Worm (Caenorhabditis elegans): ENCODE data around the gene B0302.4.

Gene B0302.4

ce11 chrX:17181220-17181619 lies 4.6 kb upstream of the B0302.4 start:
- TF ChIP-seq sea-1 (GFP tag; conservative IDR thresholded peaks at IDR 0.05) (no peak), tra-4 (tag; optimal IDR thresholded peaks at IDR 0.05) (no peak), ceh-13 (GFP tag; optimal IDR thresholded peaks at IDR 0.05) (no peak), aly-1 (tag; optimal IDR thresholded peaks at IDR 0.05) (no peak), flt-1 (GFP tag; IDR thresholded peaks at IDR 0.05) (peak; percentile 65; the same call in 1 of the 2 replicates), F13C5.2 (tag; optimal IDR thresholded peaks at IDR 0.05) (peak; percentile 77), tbx-37 (GFP tag; conservative IDR thresholded peaks at IDR 0.05) (peak; percentile 47; the same call in 1 of the 2 replicates), B0310.2 (tag; optimal IDR thresholded peaks at IDR 0.05) (no peak), hmbx-1 (tag; optimal IDR thresholded peaks at IDR 0.05) (no peak), ets-7 (tag; optimal IDR thresholded peaks at IDR 0.05) (no peak), scrt-1 (GFP tag; IDR thresholded peaks at IDR 0.05) (no peak), ceh-36 (tag; optimal IDR thresholded peaks at IDR 0.05) (no peak), pes-1 (GFP tag; IDR thresholded peaks at IDR 0.05) (peak; percentile 66; the same call in 1 of the 2 replicates), ama-1 (optimal IDR thresholded peaks at IDR 0.05) (no peak), hmg-4 (GFP tag; optimal IDR thresholded peaks at IDR 0.05) (peak; percentile 6), tbx-11 (GFP tag; IDR thresholded peaks at IDR 0.05) (no peak), hnd-1 (tag; optimal IDR thresholded peaks at IDR 0.05) (no peak)

ce11 chrX:17180135-17180534 lies 3.6 kb upstream of the B0302.4 start:
- TF ChIP-seq F13C5.2 (tag; optimal IDR thresholded peaks at IDR 0.05) (no peak), hmbx-1 (tag; optimal IDR thresholded peaks at IDR 0.05) (no peak), ceh-36 (tag; optimal IDR thresholded peaks at IDR 0.05) (no peak), flt-1 (GFP tag; IDR thresholded peaks at IDR 0.05) (no peak), hmg-4 (GFP tag; optimal IDR thresholded peaks at IDR 0.05) (no peak), hnd-1 (tag; optimal IDR thresholded peaks at IDR 0.05) (no peak), B0310.2 (tag; optimal IDR thresholded peaks at IDR 0.05) (no peak), pes-1 (GFP tag; IDR thresholded peaks at IDR 0.05) (no peak), ets-7 (tag; optimal IDR thresholded peaks at IDR 0.05) (no peak)

DNA sequence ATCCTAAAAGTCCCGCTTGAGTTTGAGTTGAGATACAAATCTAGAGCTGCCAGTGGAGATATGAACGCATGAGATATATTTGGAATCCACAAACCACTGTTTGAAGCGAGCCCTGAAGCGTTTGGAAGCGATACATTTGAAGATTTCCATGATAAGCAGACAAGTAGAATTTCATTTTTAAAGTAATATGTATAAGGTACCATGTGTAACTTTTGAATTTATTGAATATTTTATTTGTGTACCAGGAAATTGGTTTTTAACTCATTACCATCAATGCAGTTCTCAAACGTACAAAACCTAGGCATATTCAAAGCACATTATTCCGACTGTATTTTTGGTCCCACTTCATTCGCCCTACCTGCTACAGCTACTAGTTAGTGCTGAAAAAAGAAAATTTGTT lies 1.7 kb upstream of the B0302.4 start, which contains the start of gene B0302.2:
B0302.2 (plus strand) TSS at position 301 of the 400 bp plus-strand sequence.
- TF ChIP-seq tbx-37 (GFP tag; conservative IDR thresholded peaks at IDR 0.05) (no peak), B0310.2 (tag; optimal IDR thresholded peaks at IDR 0.05) (no peak), scrt-1 (GFP tag; IDR thresholded peaks at IDR 0.05) (no peak), flt-1 (GFP tag; IDR thresholded peaks at IDR 0.05) (no peak), hmg-4 (GFP tag; optimal IDR thresholded peaks at IDR 0.05) (no peak), ets-7 (tag; optimal IDR thresholded peaks at IDR 0.05) (no peak), ceh-13 (GFP tag; optimal IDR thresholded peaks at IDR 0.05) (no peak), tbx-11 (GFP tag; IDR thresholded peaks at IDR 0.05) (no peak), ama-1 (optimal IDR thresholded peaks at IDR 0.05) (no peak), F13C5.2 (tag; optimal IDR thresholded peaks at IDR 0.05) (no peak)

- TF ChIP-seq aly-1 (tag; optimal IDR thresholded peaks at IDR 0.05), result no peak
- TF ChIP-seq tbx-11 (GFP tag; IDR thresholded peaks at IDR 0.05), result no peak
- TF ChIP-seq hnd-1 (tag; optimal IDR thresholded peaks at IDR 0.05), result no peak
- no peak for TF ChIP-seq pes-1 (GFP tag; IDR thresholded peaks at IDR 0.05)
- TF ChIP-seq hmbx-1 (tag; optimal IDR thresholded peaks at IDR 0.05), result no peak
- TF ChIP-seq ceh-13 (GFP tag; optimal IDR thresholded peaks at IDR 0.05), result no peak
- no peak for TF ChIP-seq scrt-1 (GFP tag; IDR thresholded peaks at IDR 0.05)
- TF ChIP-seq ceh-36 (tag; optimal IDR thresholded peaks at IDR 0.05), result no peak
- no peak for TF ChIP-seq ets-7 (tag; optimal IDR thresholded peaks at IDR 0.05)
- TF ChIP-seq F13C5.2 (tag; optimal IDR thresholded peaks at IDR 0.05), result no peak
- no peak for TF ChIP-seq tra-4 (tag; optimal IDR thresholded peaks at IDR 0.05)
- TF ChIP-seq ama-1 (optimal IDR thresholded peaks at IDR 0.05), result no peak
- no peak for TF ChIP-seq sea-1 (GFP tag; conservative IDR thresholded peaks at IDR 0.05)
- no peak for TF ChIP-seq hmg-4 (GFP tag; optimal IDR thresholded peaks at IDR 0.05)
- no peak for TF ChIP-seq flt-1 (GFP tag; IDR thresholded peaks at IDR 0.05)
Observed at ce11 chrX:17170401-17170800, 6.2 kb downstream of the B0302.4 start.

DNA sequence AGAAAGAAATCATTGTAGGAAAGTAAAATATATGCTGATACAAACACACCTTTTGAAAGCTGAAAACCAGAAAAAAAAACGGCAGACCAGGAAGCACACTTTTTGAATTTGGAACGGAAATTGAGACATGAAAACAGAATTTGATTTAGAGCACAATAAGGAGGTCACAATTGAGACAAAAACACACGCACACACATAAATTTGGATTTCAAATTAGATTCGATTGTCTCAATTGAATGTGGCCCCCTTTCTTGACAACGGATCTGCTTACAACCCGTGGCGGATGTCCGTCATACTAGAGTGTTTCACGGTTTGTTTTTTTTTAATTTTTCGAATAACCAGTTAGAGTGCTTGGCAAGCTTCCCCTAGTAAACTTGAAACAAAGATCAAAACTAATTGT lies 8.5 kb downstream of the B0302.4 start:
- no peak for TF ChIP-seq F13C5.2 (tag; optimal IDR thresholded peaks at IDR 0.05)
- no peak for TF ChIP-seq flt-1 (GFP tag; IDR thresholded peaks at IDR 0.05)
- no peak for TF ChIP-seq tra-4 (tag; optimal IDR thresholded peaks at IDR 0.05)
- TF ChIP-seq hnd-1 (tag; optimal IDR thresholded peaks at IDR 0.05), result no peak
- TF ChIP-seq ceh-13 (GFP tag; optimal IDR thresholded peaks at IDR 0.05), result no peak
- no peak for TF ChIP-seq ceh-36 (tag; optimal IDR thresholded peaks at IDR 0.05)
- no peak for TF ChIP-seq sea-1 (GFP tag; conservative IDR thresholded peaks at IDR 0.05)
- no peak for TF ChIP-seq scrt-1 (GFP tag; IDR thresholded peaks at IDR 0.05)
- TF ChIP-seq B0310.2 (tag; optimal IDR thresholded peaks at IDR 0.05), result no peak
- TF ChIP-seq tbx-11 (GFP tag; IDR thresholded peaks at IDR 0.05), result no peak
- no peak for TF ChIP-seq ama-1 (optimal IDR thresholded peaks at IDR 0.05)
- no peak for TF ChIP-seq hmg-4 (GFP tag; optimal IDR thresholded peaks at IDR 0.05)

ce11 chrX:17157868-17158267 lies 18.7 kb downstream of the B0302.4 start, which contains the start of gene npr-21:
npr-21 (minus strand) TSS chrX:17157968.
- TF ChIP-seq ceh-36 (tag; optimal IDR thresholded peaks at IDR 0.05), result no peak
- TF ChIP-seq hmbx-1 (tag; optimal IDR thresholded peaks at IDR 0.05), result no peak
- TF ChIP-seq B0310.2 (tag; optimal IDR thresholded peaks at IDR 0.05), result no peak
- TF ChIP-seq tbx-11 (GFP tag; IDR thresholded peaks at IDR 0.05), result no peak
- no peak for TF ChIP-seq hnd-1 (tag; optimal IDR thresholded peaks at IDR 0.05)
- no peak for TF ChIP-seq ets-7 (tag; optimal IDR thresholded peaks at IDR 0.05)
- no peak for TF ChIP-seq hmg-4 (GFP tag; optimal IDR thresholded peaks at IDR 0.05)
- TF ChIP-seq ama-1 (optimal IDR thresholded peaks at IDR 0.05), result no peak
- TF ChIP-seq tra-4 (tag; optimal IDR thresholded peaks at IDR 0.05), result no peak
- no peak for TF ChIP-seq flt-1 (GFP tag; IDR thresholded peaks at IDR 0.05)
- TF ChIP-seq sea-1 (GFP tag; conservative IDR thresholded peaks at IDR 0.05), result no peak
- TF ChIP-seq tbx-37 (GFP tag; conservative IDR thresholded peaks at IDR 0.05), result no peak
- TF ChIP-seq pes-1 (GFP tag; IDR thresholded peaks at IDR 0.05), result no peak
- no peak for TF ChIP-seq ceh-13 (GFP tag; optimal IDR thresholded peaks at IDR 0.05)
- TF ChIP-seq aly-1 (tag; optimal IDR thresholded peaks at IDR 0.05), result no peak

DNA sequence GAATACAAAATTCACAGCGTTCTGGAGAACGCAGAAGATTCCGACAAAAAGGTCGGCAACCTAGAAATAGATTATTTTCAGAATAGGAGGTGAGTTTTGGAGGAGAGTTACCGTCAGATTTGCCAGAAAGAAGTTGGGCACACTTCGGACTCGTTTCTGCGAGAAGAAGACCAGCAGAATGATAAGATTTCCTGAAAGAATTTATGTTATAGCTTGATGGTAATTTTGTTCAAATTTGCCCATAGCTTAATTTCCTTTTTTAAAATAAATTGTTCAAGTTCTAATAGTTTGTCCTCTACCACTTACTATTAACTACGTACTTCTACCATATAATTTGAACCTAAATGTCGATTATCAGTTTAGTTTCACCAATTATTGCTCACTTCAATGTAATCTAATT lies 19.5 kb downstream of the B0302.4 start:
- no peak for TF ChIP-seq aly-1 (tag; optimal IDR thresholded peaks at IDR 0.05)
- no peak for TF ChIP-seq sea-1 (GFP tag; conservative IDR thresholded peaks at IDR 0.05)
- TF ChIP-seq hmg-4 (GFP tag; optimal IDR thresholded peaks at IDR 0.05), result no peak
- no peak for TF ChIP-seq tra-4 (tag; optimal IDR thresholded peaks at IDR 0.05)
- no peak for TF ChIP-seq hnd-1 (tag; optimal IDR thresholded peaks at IDR 0.05)
- TF ChIP-seq ama-1 (optimal IDR thresholded peaks at IDR 0.05), result no peak
- TF ChIP-seq flt-1 (GFP tag; IDR thresholded peaks at IDR 0.05), result no peak
- TF ChIP-seq tbx-37 (GFP tag; conservative IDR thresholded peaks at IDR 0.05), result no peak
